Worm (Caenorhabditis elegans): ENCODE data around the gene meg-1.

DNA sequence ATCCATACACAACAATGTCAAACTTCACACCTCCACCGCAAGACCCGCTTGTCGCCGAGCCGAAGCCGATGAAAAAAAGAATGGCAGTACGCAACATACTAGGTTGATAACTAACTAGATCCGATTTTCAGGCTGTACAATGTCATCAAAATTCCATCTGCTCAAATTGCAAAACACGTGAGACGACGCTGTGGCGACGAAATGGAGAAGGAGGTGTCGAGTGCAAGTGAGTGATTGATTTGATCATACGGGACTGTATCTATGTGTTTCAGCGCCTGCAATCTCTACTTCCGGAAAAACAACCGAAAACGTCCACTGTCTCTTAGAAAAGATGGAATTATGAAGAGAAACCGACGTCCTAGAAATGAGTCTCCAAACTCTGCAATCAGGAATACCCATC is 10.9 kb upstream of the meg-1 start:
- no peak for TF ChIP-seq egl-27 (tag; optimal IDR thresholded peaks at IDR 0.05)
- no peak for TF ChIP-seq nhr-77 (tag; optimal IDR thresholded peaks at IDR 0.05)
- no peak for TF ChIP-seq unc-62 (GFP tag; optimal IDR thresholded peaks at IDR 0.05)
- no peak for TF ChIP-seq fkh-8 (tag; optimal IDR thresholded peaks at IDR 0.05)
